Worm (Caenorhabditis elegans) whole organism, L3 larva: ENCODE results near the gene egl-9.

ENCODE experiments used
- aly-2 ChIP-seq: fragments of 150-350 bp; optimal IDR thresholded peaks from 2 replicates; lab custom pipeline; 2014; ENCODE audit warnings: missing biosample characterization, missing genetic modification characterization
- ceh-16 ChIP-seq: sonication (generic microtip); optimal IDR thresholded peaks from 2 replicates; lab custom pipeline; 2017; ENCODE audit warnings: missing biosample characterization, missing genetic modification characterization
- nhr-11 ChIP-seq: fragments of 150-350 bp; optimal IDR thresholded peaks from 2 replicates; lab custom pipeline; 2014; ENCODE audit warnings: missing biosample characterization, missing genetic modification characterization
- nhr-237 ChIP-seq: fragments of 150-350 bp; optimal IDR thresholded peaks from 2 replicates; lab custom pipeline; 2014; ENCODE audit warnings: missing biosample characterization, missing genetic modification characterization
- pha-4 ChIP-seq: fragments of 150-350 bp; optimal IDR thresholded peaks from 2 replicates; lab custom pipeline; 2014; ENCODE audit warnings: missing biosample characterization, missing genetic modification reagents, missing genetic modification characterization
- unc-39 ChIP-seq: sonication (generic microtip); optimal IDR thresholded peaks from 4 replicates; lab custom pipeline; 2017; ENCODE audit warnings: missing biosample characterization, missing genetic modification characterization
- ztf-11 ChIP-seq: fragments of 150-350 bp; optimal IDR thresholded peaks from 2 replicates; lab custom pipeline; 2014; ENCODE audit warnings: missing biosample characterization, missing genetic modification characterization

DNA sequence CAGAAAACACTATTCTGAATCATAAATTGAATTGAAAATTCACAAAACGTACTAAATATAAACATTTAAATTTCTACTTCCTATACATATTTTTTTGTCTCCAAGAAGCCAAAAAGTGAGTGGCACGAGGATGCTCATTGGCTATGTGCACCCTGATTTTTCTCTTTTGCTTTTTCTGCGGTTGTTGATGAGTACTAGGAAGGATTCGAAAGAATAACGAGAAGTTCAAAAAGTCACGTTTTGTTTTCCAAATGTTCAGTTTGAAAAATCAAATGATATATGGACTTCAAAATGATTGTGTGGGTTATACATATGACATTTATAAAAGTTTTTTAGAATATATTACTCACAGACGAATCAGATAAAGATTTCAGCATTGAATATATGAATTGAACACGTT lies 3.6 kb upstream of the egl-9 start:
- TF ChIP-seq aly-2 (tag; lab: Kevin White, UChicago) (no peak), nhr-237 (tag; lab: Kevin White, UChicago) (no peak), pha-4 (no peak), ztf-11 (no peak), unc-39 (no peak), nhr-11 (no peak), ceh-16 (tag; lab: Kevin White, UChicago) (no peak)
